Worm (Caenorhabditis elegans) whole organism, late embryonic: ENCODE data around the gene ZK354.3.

Experiments used
- ceh-18 ChIP-seq: sonication (generic microtip); optimal IDR thresholded peaks from 2 replicates; lab custom pipeline; 2016; ENCODE audit warnings: missing genetic modification characterization, missing compliant biosample characterization
- ceh-24 ChIP-seq: sonication (generic microtip); optimal IDR thresholded peaks from 2 replicates; lab custom pipeline; 2016; ENCODE audit warnings: mild to moderate bottlenecking, missing genetic modification characterization, missing compliant biosample characterization
- fkh-10 ChIP-seq: fragments of 150-350 bp; optimal IDR thresholded peaks from 2 replicates; lab custom pipeline; 2014; ENCODE audit warnings: missing biosample characterization, missing genetic modification reagents, missing genetic modification characterization
- hlh-8 ChIP-seq: sonication (generic microtip); optimal IDR thresholded peaks from 2 replicates; lab custom pipeline; 2016; ENCODE audit warnings: missing genotype, missing genetic modification characterization, missing compliant biosample characterization
- madf-2 ChIP-seq: sonication (generic microtip); optimal IDR thresholded peaks from 2 replicates; lab custom pipeline; 2017; ENCODE audit warnings: missing genetic modification characterization, missing compliant biosample characterization
- odd-2 ChIP-seq: sonication (generic microtip); optimal IDR thresholded peaks from 2 replicates; lab custom pipeline; 2017; ENCODE audit warnings: antibody characterized with exemption, mild to moderate bottlenecking, missing genetic modification characterization, missing compliant biosample characterization

ce11 chrIV:5277752-5278151, 32.1 kb upstream of the ZK354.3 start, which contains the start of gene F36H12.17:
- no peak for TF ChIP-seq ceh-18 (tag; lab: Kevin White, UChicago)
- TF ChIP-seq madf-2: no peak
- no peak for TF ChIP-seq ceh-24 (tag; lab: Kevin White, UChicago)
- TF ChIP-seq fkh-10 (GFP tag; lab: Kevin White, UChicago): no peak
- TF ChIP-seq odd-2: no peak
- no peak for TF ChIP-seq hlh-8 (tag; lab: Kevin White, UChicago)
